Worm (Caenorhabditis elegans) whole organism, mixed stage, embryonic: ENCODE data around the gene acr-17.
"Not testable (repeated sequence)": the region's sequence is repeated elsewhere in the genome, so short reads cannot be mapped to it uniquely, and the experiment has no call there.

ENCODE experiments used
- elt-1 ChIP-seq: sonication (generic microtip); optimal IDR thresholded peaks from 2 replicates; lab custom pipeline; 2017; ENCODE audit warnings: missing genetic modification characterization, mild to moderate bottlenecking, missing compliant biosample characterization, antibody characterized with exemption, moderate library complexity, borderline replicate concordance; ENCODE audit not compliant: insufficient read depth
- mep-1 ChIP-seq: fragments of 150-350 bp; optimal IDR thresholded peaks from 2 replicates; lab custom pipeline; 2017; ENCODE audit warnings: missing biosample characterization, missing genetic modification reagents, missing genetic modification characterization, inconsistent platforms
- nhr-237 ChIP-seq: fragments of 150-350 bp; optimal IDR thresholded peaks from 2 replicates; lab custom pipeline; 2014; ENCODE audit warnings: missing biosample characterization, missing genetic modification characterization
- nhr-76 ChIP-seq: sonication (generic microtip); optimal IDR thresholded peaks from 2 replicates; lab custom pipeline; 2017; ENCODE audit warnings: missing biosample characterization, missing genetic modification characterization
- sptf-1 ChIP-seq: sonication (generic microtip); optimal IDR thresholded peaks from 2 replicates; lab custom pipeline; 2017; ENCODE audit warnings: mild to moderate bottlenecking, missing genetic modification characterization, moderate library complexity, missing compliant biosample characterization
- unc-62 ChIP-seq: fragments of 150-350 bp; optimal IDR thresholded peaks from 2 replicates; lab custom pipeline; 2014; ENCODE audit warnings: missing biosample characterization, missing genetic modification reagents, missing genetic modification characterization

- not testable (repeated sequence) for TF ChIP-seq nhr-76 (tag; lab: Kevin White, UChicago); unc-62 (GFP tag; lab: Kevin White, UChicago); sptf-1 (tag; lab: Kevin White, UChicago); elt-1 (tag; lab: Kevin White, UChicago); mep-1 (tag; lab: Kevin White, UChicago); nhr-237 (tag; lab: Kevin White, UChicago)
Observed at ce11 chrV:2598830-2599229, 9.6 kb upstream of the acr-17 start, which contains the start of gene F53E10.5.
